Worm (Caenorhabditis elegans) whole organism, L3 larva: ENCODE results near the gene F09F9.3.

ENCODE experiments used
- fos-1 ChIP-seq: fragments of 150-350 bp; optimal IDR thresholded peaks from 2 replicates; lab custom pipeline; 2014; ENCODE audit warnings: missing biosample characterization, missing genetic modification characterization
- jun-1 ChIP-seq: fragments of 150-350 bp; optimal IDR thresholded peaks from 2 replicates; lab custom pipeline; 2014; ENCODE audit warnings: missing biosample characterization, missing genetic modification reagents, missing genetic modification characterization
- lsy-12 ChIP-seq: sonication (generic microtip); optimal IDR thresholded peaks from 2 replicates; lab custom pipeline; 2016; ENCODE audit warnings: mild to moderate bottlenecking, missing genetic modification characterization, missing compliant biosample characterization
- snpc-4 ChIP-seq: fragments of 150-350 bp; optimal IDR thresholded peaks from 2 replicates; lab custom pipeline; 2014; ENCODE audit warnings: missing biosample characterization, missing genetic modification characterization
- unc-39 ChIP-seq: sonication (generic microtip); optimal IDR thresholded peaks from 4 replicates; lab custom pipeline; 2017; ENCODE audit warnings: missing biosample characterization, missing genetic modification characterization
- zag-1 ChIP-seq: fragments of 150-350 bp; optimal IDR thresholded peaks from 2 replicates; lab custom pipeline; 2014; ENCODE audit warnings: missing biosample characterization, missing genetic modification characterization

- no peak for TF ChIP-seq snpc-4 (tag; lab: Kevin White, UChicago)
- no peak for TF ChIP-seq jun-1 (tag; lab: Kevin White, UChicago)
- no peak for TF ChIP-seq fos-1 (tag; lab: Kevin White, UChicago)
- TF ChIP-seq lsy-12 (tag; lab: Kevin White, UChicago) = no peak
- TF ChIP-seq unc-39 (tag; lab: Kevin White, UChicago) = no peak
- TF ChIP-seq zag-1 (tag; lab: Kevin White, UChicago) = no peak
These were observed 19.0 kb upstream of the F09F9.3 start, which contains the start of gene ZK470.4 for ce11 chrX:4139593-4140565.
